Fruit fly (Drosophila melanogaster) whole organism, embryonic: ENCODE results near the gene nerfin-2.
A peak's percentile ranks its signal among the peaks of the same experiment; 100 is the strongest.

Experiments
- CG6854 ChIP-seq: fragments of 200-800 bp; sonication (Bioruptor generic); optimal IDR thresholded peaks from 3 replicates; lab custom pipeline; 2017; ENCODE audit warnings: missing biosample characterization, mild to moderate bottlenecking, missing genetic modification characterization
- CG8478 ChIP-seq: fragments of >200 bp; optimal IDR thresholded peaks from 2 replicates; lab custom pipeline; 2018
- Sox102F ChIP-seq: fragments of 200-800 bp; sonication (Bioruptor generic); optimal IDR thresholded peaks from 2 replicates; lab custom pipeline; 2018; ENCODE audit warnings: missing biosample characterization, mild to moderate bottlenecking, missing genetic modification characterization, moderate library complexity
- jing ChIP-seq: fragments of 200-800 bp; sonication (Bioruptor generic); optimal IDR thresholded peaks from 2 replicates; lab custom pipeline; 2018; ENCODE audit warnings: missing biosample characterization, mild to moderate bottlenecking, missing genetic modification characterization
- psq ChIP-seq: fragments of 200-800 bp; sonication (Bioruptor generic); optimal IDR thresholded peaks from 2 replicates; lab custom pipeline; 2017; ENCODE audit warnings: missing biosample characterization, missing genetic modification characterization
- slbo ChIP-seq: fragments of 200-800 bp; sonication (Bioruptor generic); IDR thresholded peaks from 2 replicates; pipeline ENCODE4 v1.3.6; 2022; ENCODE audit warnings: missing biosample characterization, missing genetic modification characterization
- tap ChIP-seq: fragments of 200-800 bp; optimal IDR thresholded peaks from 3 replicates; lab custom pipeline; 2019; ENCODE audit warnings: missing biosample characterization, mild to moderate bottlenecking, missing genetic modification characterization, moderate library complexity

DNA sequence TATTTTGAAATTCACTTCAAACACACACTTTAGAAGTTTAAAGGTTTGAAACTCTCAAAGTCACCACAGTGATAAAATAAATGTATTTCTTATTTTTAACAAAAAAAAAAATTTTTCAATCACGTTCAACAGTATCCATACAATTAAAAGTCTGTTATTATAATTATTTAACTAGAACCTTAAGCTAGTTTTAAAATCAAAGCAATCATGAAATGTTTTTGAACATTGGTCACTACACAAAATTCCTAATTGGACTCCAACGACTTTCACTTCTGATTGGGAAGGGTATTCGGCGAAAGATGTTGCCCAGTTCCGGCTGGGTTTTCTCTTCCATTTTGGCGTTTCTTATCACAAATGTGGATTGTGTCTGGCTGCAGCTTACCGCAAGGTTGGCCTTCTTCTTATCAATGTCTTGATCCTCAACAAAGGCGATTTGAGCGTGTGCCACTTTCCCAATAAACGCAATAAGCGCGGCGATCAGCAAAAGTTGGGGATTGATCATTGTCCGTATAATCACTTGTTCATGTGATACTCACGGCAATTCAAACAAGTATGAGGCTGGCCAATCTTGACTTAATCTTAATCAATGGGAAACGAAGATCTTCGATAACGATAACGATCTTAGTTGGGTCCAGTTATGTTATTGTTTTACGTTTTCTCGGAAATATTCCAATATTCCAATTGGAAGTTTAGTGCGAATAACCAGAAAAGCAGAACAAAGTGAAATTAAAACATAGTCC, 22.7 kb upstream of the nerfin-2 start:
- TF ChIP-seq tap (tag; lab: Kevin White, UChicago) (peak; percentile 2), jing (no peak), CG8478 (lab: Kevin White, UChicago) (no peak), CG6854 (GFP tag; lab: Kevin White, UChicago) (no peak), psq (GFP tag; lab: Kevin White, UChicago) (no peak), slbo (GFP tag; lab: Robert Waterston, UW) (peak; percentile 39), Sox102F (GFP tag; lab: Kevin White, UChicago) (no peak)
